Worm (Caenorhabditis elegans): ENCODE results near the gene F10E7.2.
A peak's percentile ranks its signal among the peaks of the same experiment; 100 is the strongest.
"Not testable (repeated sequence)": the region's sequence is repeated elsewhere in the genome, so short reads cannot be mapped to it uniquely, and the experiment has no call there.

F10E7.2 gene

DNA sequence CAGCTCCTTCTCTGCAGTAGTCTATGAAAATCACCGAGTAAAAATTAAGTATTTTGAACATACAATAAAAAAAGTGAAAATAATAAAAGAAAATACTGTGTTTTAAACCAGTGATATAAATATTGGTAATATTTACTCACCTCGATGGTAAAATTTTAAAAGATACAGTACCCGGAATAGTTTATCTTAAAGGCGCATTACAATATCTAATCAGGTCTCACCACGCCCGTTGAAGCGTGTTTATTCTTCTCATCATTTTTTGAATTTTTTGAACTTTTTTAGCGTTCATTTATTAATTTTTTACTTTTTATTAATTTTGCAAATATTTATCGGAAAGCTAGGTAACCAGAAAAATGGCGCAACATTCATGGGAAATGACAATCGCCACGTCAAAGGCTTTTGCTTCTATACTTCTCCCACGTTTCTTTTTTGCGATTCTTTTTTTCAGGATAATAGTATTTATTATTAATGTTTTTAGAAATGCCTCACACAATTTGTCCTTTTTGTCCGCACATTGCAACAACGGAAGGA, at the start of gene F10E7.2:
F10E7.2 (plus strand) TSS at position 481 of the 531 bp plus-strand sequence.
- TF ChIP-seq ceh-36 (tag; optimal IDR thresholded peaks at IDR 0.05) (no peak), ceh-13 (GFP tag; optimal IDR thresholded peaks at IDR 0.05) (no peak), hmbx-1 (tag; optimal IDR thresholded peaks at IDR 0.05) (no peak), B0310.2 (tag; optimal IDR thresholded peaks at IDR 0.05) (no peak), tbx-37 (GFP tag; conservative IDR thresholded peaks at IDR 0.05) (no peak), sea-1 (GFP tag; conservative IDR thresholded peaks at IDR 0.05) (no peak), tbx-11 (GFP tag; IDR thresholded peaks at IDR 0.05) (no peak), ets-7 (tag; optimal IDR thresholded peaks at IDR 0.05) (no peak), scrt-1 (GFP tag; IDR thresholded peaks at IDR 0.05) (no peak), hmg-4 (GFP tag; optimal IDR thresholded peaks at IDR 0.05) (no peak), pes-1 (GFP tag; IDR thresholded peaks at IDR 0.05) (no peak), F13C5.2 (tag; optimal IDR thresholded peaks at IDR 0.05) (no peak), aly-1 (tag; optimal IDR thresholded peaks at IDR 0.05) (no peak), tra-4 (tag; optimal IDR thresholded peaks at IDR 0.05) (no peak)

DNA sequence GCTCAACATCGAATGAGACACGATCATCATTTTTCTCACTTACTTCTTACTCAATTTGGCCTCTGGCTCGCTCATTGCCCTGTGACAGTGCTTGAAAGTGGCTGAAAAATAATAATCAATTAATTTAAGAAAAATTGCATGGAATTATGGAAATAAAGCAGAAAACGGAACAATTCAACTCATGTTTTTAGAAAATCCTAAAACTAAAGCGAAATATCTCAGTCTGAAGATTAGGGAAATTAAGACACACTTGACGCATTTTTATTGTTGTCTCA, 49.8 kb upstream of the F10E7.2 start, which contains the start of gene kars-1:
kars-1 (minus strand) TSS at position 101 of the 275 bp plus-strand sequence.
- TF ChIP-seq scrt-1 (GFP tag; IDR thresholded peaks at IDR 0.05) = no peak
- no peak for TF ChIP-seq hnd-1 (tag; optimal IDR thresholded peaks at IDR 0.05)
- TF ChIP-seq tbx-37 (GFP tag; conservative IDR thresholded peaks at IDR 0.05) = no peak
- no peak for TF ChIP-seq hmg-4 (GFP tag; optimal IDR thresholded peaks at IDR 0.05)
- no peak for TF ChIP-seq sea-1 (GFP tag; conservative IDR thresholded peaks at IDR 0.05)
- no peak for TF ChIP-seq pes-1 (GFP tag; IDR thresholded peaks at IDR 0.05)
- no peak for TF ChIP-seq aly-1 (tag; optimal IDR thresholded peaks at IDR 0.05)
- TF ChIP-seq tbx-11 (GFP tag; IDR thresholded peaks at IDR 0.05) = no peak

DNA sequence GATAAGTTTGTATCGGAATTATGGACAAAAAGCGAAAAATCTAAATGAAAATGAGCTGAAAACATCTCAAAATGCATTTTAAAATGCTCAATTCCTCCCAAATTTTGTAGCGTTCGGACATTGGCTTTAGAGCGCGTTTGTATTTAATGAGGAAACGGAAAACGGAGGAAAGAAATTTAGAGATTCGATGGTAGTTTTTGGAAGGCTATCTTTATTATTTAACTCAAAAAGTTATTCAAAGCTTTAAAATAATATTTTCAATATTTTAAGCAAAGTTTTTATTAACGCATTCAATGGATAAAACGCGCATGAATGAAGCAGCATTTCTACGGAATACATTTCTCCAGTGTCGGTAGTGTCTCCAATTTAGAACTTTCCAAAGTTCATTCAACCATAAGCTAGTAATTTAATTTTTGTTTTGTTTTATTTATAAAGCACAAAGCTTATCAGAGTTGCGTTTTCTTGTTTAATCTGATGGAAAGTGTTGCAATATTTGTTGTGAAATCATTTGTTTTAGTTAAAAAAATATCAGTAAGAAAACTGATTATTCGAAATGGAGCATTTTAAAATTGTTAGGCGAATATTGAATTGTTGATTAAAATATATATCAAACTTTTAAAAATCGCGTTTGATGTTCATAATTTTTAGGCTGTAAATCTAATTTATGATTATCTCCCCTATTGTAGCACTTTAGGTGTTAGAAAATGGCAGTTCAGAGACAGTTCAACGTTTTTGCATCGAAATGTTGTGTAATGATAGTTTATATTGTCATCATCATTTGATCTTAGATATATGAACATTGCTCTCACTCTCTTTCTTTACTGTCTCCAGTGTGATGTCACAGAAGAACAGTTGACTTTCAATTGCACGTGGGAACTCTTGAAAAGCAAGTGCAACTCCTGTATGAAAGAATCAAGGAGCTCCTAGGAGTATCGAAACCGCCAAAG, 49.2 kb upstream of the F10E7.2 start:
- TF ChIP-seq scrt-1 (GFP tag; IDR thresholded peaks at IDR 0.05) (no peak), ets-7 (tag; optimal IDR thresholded peaks at IDR 0.05) (peak; percentile 18), hnd-1 (tag; optimal IDR thresholded peaks at IDR 0.05) (peak; percentile 5), ama-1 (optimal IDR thresholded peaks at IDR 0.05) (no peak), ceh-13 (GFP tag; optimal IDR thresholded peaks at IDR 0.05) (peak; percentile 5), hmbx-1 (tag; optimal IDR thresholded peaks at IDR 0.05) (no peak), tbx-37 (GFP tag; conservative IDR thresholded peaks at IDR 0.05) (0 out of 2 replicates have a peak, but pooled peaks have one; percentile 19), pes-1 (GFP tag; IDR thresholded peaks at IDR 0.05) (no peak)

DNA sequence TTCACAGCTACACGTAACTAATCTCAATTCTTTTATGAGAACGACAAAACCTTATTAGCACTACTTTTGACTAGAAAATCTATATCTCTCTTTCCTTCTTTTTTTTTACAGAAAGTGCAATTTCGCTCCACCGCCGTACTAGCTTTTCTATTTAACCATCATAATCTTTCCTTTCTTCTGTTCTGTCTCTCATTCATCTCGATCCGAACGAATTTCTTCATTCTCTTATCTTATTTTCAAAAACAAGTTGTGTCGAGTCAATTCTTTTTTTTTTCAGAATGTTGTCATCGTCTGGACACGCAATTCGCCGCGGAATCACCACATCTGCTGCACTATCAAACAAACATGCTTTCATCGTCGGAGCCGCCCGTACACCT, 48.5 kb upstream of the F10E7.2 start, which contains the start of gene kat-1:
kat-1 (plus strand) TSS at position 278 of the 377 bp plus-strand sequence.
- TF ChIP-seq sea-1 (GFP tag; conservative IDR thresholded peaks at IDR 0.05) (no peak), B0310.2 (tag; optimal IDR thresholded peaks at IDR 0.05) (no peak), ceh-36 (tag; optimal IDR thresholded peaks at IDR 0.05) (no peak), pes-1 (GFP tag; IDR thresholded peaks at IDR 0.05) (no peak), scrt-1 (GFP tag; IDR thresholded peaks at IDR 0.05) (no peak), ceh-13 (GFP tag; optimal IDR thresholded peaks at IDR 0.05) (no peak), hmg-4 (GFP tag; optimal IDR thresholded peaks at IDR 0.05) (no peak), ama-1 (optimal IDR thresholded peaks at IDR 0.05) (no peak), hnd-1 (tag; optimal IDR thresholded peaks at IDR 0.05) (no peak), hmbx-1 (tag; optimal IDR thresholded peaks at IDR 0.05) (no peak), flt-1 (GFP tag; IDR thresholded peaks at IDR 0.05) (no peak), aly-1 (tag; optimal IDR thresholded peaks at IDR 0.05) (no peak), F13C5.2 (tag; optimal IDR thresholded peaks at IDR 0.05) (no peak), tbx-37 (GFP tag; conservative IDR thresholded peaks at IDR 0.05) (no peak), ets-7 (tag; optimal IDR thresholded peaks at IDR 0.05) (no peak), tra-4 (tag; optimal IDR thresholded peaks at IDR 0.05) (no peak), tbx-11 (GFP tag; IDR thresholded peaks at IDR 0.05) (no peak)

DNA sequence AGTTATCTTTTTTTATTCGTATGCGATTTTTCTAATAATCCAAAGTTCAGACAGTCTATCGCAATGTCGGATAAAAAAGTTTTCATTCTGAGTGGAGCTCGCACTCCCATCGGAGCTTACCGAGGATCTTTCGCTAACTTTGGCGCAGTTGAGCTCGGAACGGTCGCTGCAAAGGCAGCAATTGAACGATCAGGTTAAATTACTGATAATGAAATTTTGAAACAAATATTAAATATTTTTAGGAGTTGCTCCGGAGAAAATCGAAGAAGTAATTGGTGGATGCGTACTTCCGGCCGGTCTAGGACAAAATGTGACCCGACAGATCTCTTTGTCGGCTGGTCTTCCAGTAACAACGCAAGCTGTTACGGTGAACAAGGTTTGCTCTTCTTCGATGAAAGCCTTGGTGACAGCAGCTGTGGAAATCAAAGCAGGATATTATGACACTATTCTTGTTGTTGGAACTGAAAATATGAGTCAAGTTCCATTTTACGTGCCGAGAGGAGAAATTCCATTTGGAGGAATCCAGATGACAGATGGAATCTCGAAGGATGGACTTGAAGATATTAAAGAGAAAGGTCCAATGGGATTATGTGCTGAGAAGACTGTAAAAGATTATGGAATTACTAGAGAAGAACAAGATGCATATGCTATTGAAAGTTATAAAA, 46.3 kb upstream of the F10E7.2 start, which contains the start of gene T02G5.7:
T02G5.7 (plus strand) TSS at position 51 of the 665 bp plus-strand sequence.
- TF ChIP-seq tbx-11 (GFP tag; IDR thresholded peaks at IDR 0.05) (no peak), B0310.2 (tag; optimal IDR thresholded peaks at IDR 0.05) (no peak), ceh-13 (GFP tag; optimal IDR thresholded peaks at IDR 0.05) (no peak), hnd-1 (tag; optimal IDR thresholded peaks at IDR 0.05) (no peak), hmg-4 (GFP tag; optimal IDR thresholded peaks at IDR 0.05) (no peak), pes-1 (GFP tag; IDR thresholded peaks at IDR 0.05) (no peak), ceh-36 (tag; optimal IDR thresholded peaks at IDR 0.05) (no peak), aly-1 (tag; optimal IDR thresholded peaks at IDR 0.05) (no peak), tbx-37 (GFP tag; conservative IDR thresholded peaks at IDR 0.05) (no peak), scrt-1 (GFP tag; IDR thresholded peaks at IDR 0.05) (no peak), ets-7 (tag; optimal IDR thresholded peaks at IDR 0.05) (no peak), flt-1 (GFP tag; IDR thresholded peaks at IDR 0.05) (no peak), hmbx-1 (tag; optimal IDR thresholded peaks at IDR 0.05) (no peak), F13C5.2 (tag; optimal IDR thresholded peaks at IDR 0.05) (no peak)

DNA sequence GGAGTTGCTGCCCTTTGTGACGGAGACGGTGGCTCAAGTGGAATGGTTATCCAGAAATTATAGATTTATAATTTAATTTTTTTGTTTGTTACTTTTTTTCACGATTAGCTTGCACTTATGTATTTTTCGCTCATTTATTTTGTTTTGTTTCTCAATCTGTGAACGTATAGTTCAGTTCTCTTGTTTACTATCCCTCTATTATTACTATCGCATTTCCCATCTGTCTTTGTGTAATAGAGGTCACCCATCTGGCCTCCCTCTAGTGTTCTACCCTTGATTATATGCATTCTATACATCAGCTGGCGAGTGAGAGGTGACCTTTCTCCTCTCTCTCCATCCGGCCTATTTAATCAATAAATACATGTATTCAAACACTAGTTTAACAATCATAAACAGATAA, 38.0 kb upstream of the F10E7.2 start, which contains the start of the genes T02G5.14 and T02G5.15:
T02G5.14 (plus strand) TSS at position 301 of the 400 bp plus-strand sequence.
T02G5.15 (plus strand) TSS at position 301 of the 400 bp plus-strand sequence.
- not testable (repeated sequence) for TF ChIP-seq ama-1 (optimal IDR thresholded peaks at IDR 0.05); tbx-11 (GFP tag; IDR thresholded peaks at IDR 0.05); flt-1 (GFP tag; IDR thresholded peaks at IDR 0.05)

DNA sequence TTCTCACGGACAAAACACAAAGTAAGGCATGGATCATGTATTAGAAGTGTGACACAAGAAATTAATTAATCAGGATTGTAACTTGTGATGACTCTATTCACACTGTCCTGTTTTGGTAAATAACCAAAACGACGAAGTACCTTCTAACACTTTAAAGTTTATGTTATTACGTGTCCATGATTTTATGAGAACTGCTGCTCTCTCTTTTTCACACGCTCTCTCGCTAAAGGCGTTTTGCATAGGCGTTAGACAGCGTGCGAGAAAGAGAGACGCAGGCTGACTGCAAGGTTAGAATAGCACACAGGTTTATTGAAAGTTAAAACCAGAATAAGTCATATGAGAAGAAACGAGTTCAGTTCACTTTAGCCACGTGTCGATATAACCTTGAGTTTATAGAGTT, 32.0 kb upstream of the F10E7.2 start:
- TF ChIP-seq tbx-11 (GFP tag; IDR thresholded peaks at IDR 0.05) (no peak), ets-7 (tag; optimal IDR thresholded peaks at IDR 0.05) (no peak), ceh-36 (tag; optimal IDR thresholded peaks at IDR 0.05) (no peak), pes-1 (GFP tag; IDR thresholded peaks at IDR 0.05) (no peak), F13C5.2 (tag; optimal IDR thresholded peaks at IDR 0.05) (no peak), B0310.2 (tag; optimal IDR thresholded peaks at IDR 0.05) (no peak), tbx-37 (GFP tag; conservative IDR thresholded peaks at IDR 0.05) (no peak), scrt-1 (GFP tag; IDR thresholded peaks at IDR 0.05) (no peak), flt-1 (GFP tag; IDR thresholded peaks at IDR 0.05) (no peak), hmg-4 (GFP tag; optimal IDR thresholded peaks at IDR 0.05) (no peak), aly-1 (tag; optimal IDR thresholded peaks at IDR 0.05) (no peak)

Measured in whole organism, early embryonic.